Worm (Caenorhabditis elegans) whole organism, L4 larva: ENCODE measurements around the gene srv-19.

ENCODE experiments used
- dpl-1 ChIP-seq: fragments of 150-350 bp; optimal IDR thresholded peaks from 2 replicates; lab custom pipeline; 2014; ENCODE audit warnings: missing biosample characterization, missing genetic modification reagents, missing genetic modification characterization
- nhr-77 ChIP-seq: fragments of 150-350 bp; optimal IDR thresholded peaks from 2 replicates; lab custom pipeline; 2014; ENCODE audit warnings: missing biosample characterization, missing genetic modification characterization
- snpc-4 ChIP-seq: fragments of 150-350 bp; optimal IDR thresholded peaks from 2 replicates; lab custom pipeline; 2014; ENCODE audit warnings: missing biosample characterization, missing genetic modification characterization

DNA sequence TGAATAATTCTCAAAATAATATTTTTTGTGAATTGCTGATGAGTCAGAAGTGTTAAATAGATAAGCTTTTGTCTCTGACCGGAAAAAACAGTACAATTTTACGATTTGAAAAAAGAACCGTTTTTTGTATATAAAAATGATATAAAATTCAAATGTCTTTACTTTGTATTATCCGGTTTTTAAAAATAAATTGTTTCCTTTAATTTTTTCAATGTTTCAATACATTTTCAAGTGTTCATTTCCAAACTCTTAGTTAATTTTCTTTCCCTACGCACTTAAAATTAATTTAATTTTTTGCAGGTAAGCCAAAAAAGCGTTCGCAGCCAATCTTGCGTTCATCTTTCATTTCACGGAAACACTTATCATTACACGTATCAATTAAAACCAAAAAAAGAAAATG, 49.2 kb downstream of the srv-19 start, which contains the start of gene egal-1:
- TF ChIP-seq dpl-1 (no peak), snpc-4 (tag; lab: Kevin White, UChicago) (no peak), nhr-77 (no peak)
